Worm (Caenorhabditis elegans) whole organism, L4 larva: Measurements from ENCODE around the gene stg-1.

Source experiments
- aha-1 ChIP-seq: fragments of 150-350 bp; peaks from one replicate; lab custom pipeline; 2014; ENCODE audit warnings: missing biosample characterization, missing genetic modification characterization
- dve-1 ChIP-seq: sonication (generic microtip); optimal IDR thresholded peaks from 2 replicates; lab custom pipeline; 2017; ENCODE audit warnings: antibody characterized with exemption, mild to moderate bottlenecking, missing genetic modification characterization, missing compliant biosample characterization; ENCODE audit not compliant: insufficient read depth
- lir-3 ChIP-seq: sonication (generic microtip); optimal IDR thresholded peaks from 2 replicates; lab custom pipeline; 2016; ENCODE audit warnings: mild to moderate bottlenecking, missing genetic modification characterization, missing compliant biosample characterization
- lsy-2 ChIP-seq, 2 experiments: fragments of 150-350 bp in 1 of 2; sonication (generic microtip) in 1 of 2; optimal IDR thresholded peaks; 2 replicates each; lab custom pipeline; 2014 to 2017; ENCODE audit warnings: missing biosample characterization in 2 of 2, missing genetic modification characterization in 2 of 2
- nhr-102 ChIP-seq: sonication (generic microtip); optimal IDR thresholded peaks from 2 replicates; lab custom pipeline; 2016; ENCODE audit warnings: mild to moderate bottlenecking, missing genetic modification characterization, moderate library complexity, missing compliant biosample characterization
- php-3 ChIP-seq: fragments of 200-800 bp; sonication (Bioruptor generic); IDR thresholded peaks from 2 replicates; pipeline ENCODE4 v1.3.6; 2022; ENCODE audit warnings: missing genetic modification reagents, missing genetic modification characterization, missing compliant biosample characterization
- saeg-2 ChIP-seq: fragments of 200-800 bp; sonication (Bioruptor generic); IDR thresholded peaks from 2 replicates; pipeline ENCODE4 v1.3.6; 2022; ENCODE audit warnings: missing genetic modification reagents, missing genetic modification characterization, missing compliant biosample characterization

stg-1 gene

DNA sequence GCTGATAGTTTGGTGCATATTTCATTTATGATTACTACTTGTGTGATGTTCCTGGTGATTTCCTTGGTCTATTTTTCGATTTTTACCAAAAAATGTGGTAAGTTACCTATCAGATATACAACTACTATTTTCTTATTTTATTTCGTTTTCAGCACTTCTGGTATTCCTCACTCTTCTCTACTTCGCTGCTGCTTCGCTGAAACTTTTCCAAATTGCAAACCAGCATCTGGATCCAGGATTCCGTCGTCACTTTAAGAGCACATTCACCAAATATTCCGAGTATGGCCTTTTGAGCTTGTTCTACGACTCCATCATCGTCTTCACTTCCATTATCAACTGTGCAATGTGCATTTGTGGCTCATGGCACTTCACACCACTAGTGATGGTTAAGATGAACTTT, 51.9 kb downstream of the stg-1 start:
- TF ChIP-seq saeg-2 (GFP tag; lab: Robert Waterston, UW) (no peak), aha-1 (tag; lab: Kevin White, UChicago) (peak; percentile 94), nhr-102 (no peak), dve-1 (no peak)

DNA sequence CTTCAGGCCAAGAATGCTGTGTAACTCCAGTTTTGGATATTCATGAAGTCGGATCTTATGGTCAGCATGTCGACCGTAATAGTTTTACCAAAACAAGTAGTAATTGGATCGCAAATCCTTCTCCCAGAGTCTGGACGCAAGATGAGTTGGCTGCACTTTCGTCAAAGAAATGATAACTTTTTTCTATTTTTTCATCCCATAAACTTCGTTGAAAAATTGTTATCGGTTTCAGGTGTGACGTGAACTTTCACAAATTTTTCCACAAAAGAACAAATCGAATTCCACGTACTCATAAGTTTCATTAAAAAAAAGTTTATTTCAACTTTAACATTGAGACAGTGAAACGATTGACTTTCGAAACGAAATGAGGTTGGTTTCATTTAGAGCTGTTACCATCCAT, 52.5 kb downstream of the stg-1 start, which contains the start of gene ZK892.5:
Gene ZK892.5, plus strand, starts transcription at position 301 of the 400 bp plus-strand sequence.
- TF ChIP-seq lsy-2 (tag; optimal IDR thresholded peaks at IDR 0.05; lab: Kevin White, UChicago) (no peak), php-3 (GFP tag; lab: Robert Waterston, UW) (no peak), lir-3 (no peak)
